Worm (Caenorhabditis elegans): ENCODE measurements around the gene tag-266.
A peak's percentile ranks its signal among the peaks of the same experiment; 100 is the strongest.
"Not testable (repeated sequence)": the region's sequence is repeated elsewhere in the genome, so short reads cannot be mapped to it uniquely, and the experiment has no call there.

tag-266 gene

ce11 chrIII:640198-640803 lies at the start of gene tag-266, which contains the start of gene tag-267:
TSS of gene tag-266 (minus strand) at chrIII:640226.
TSS of gene tag-267 (plus strand) at chrIII:640790.
- TF ChIP-seq tab-1 (GFP tag; IDR thresholded peaks at IDR 0.05) (no peak), flt-1 (GFP tag; IDR thresholded peaks at IDR 0.05) (peak; percentile 81; the same call in 1 of the 2 replicates), T22C8.4 (GFP tag; IDR thresholded peaks at IDR 0.05) (peak; percentile 57; the same call in 1 of the 2 replicates), ztf-29 (GFP tag; IDR thresholded peaks at IDR 0.05) (no peak), ztf-23 (GFP tag; IDR thresholded peaks at IDR 0.05) (peak; percentile 81), klf-2 (GFP tag; conservative IDR thresholded peaks at IDR 0.05) (peak; percentile 74), cog-1 (tag; optimal IDR thresholded peaks at IDR 0.05) (peak; percentile 94), med-1 (GFP tag; optimal IDR thresholded peaks at IDR 0.05; ENCODE audit: insufficient read depth) (no peak), ref-1 (GFP tag; conservative IDR thresholded peaks at IDR 0.05) (no peak)

ce11 chrIII:688869-689268 lies 48.8 kb upstream of the tag-266 start, which contains the start of gene elf-1:
TSS of gene elf-1 (plus strand) at chrIII:689169.
- TF ChIP-seq ref-1 (GFP tag; conservative IDR thresholded peaks at IDR 0.05); klf-2 (GFP tag; conservative IDR thresholded peaks at IDR 0.05); flt-1 (GFP tag; IDR thresholded peaks at IDR 0.05): not testable (repeated sequence)

ce11 chrIII:688083-688482 lies 48.1 kb upstream of the tag-266 start:
- TF ChIP-seq klf-2 (GFP tag; conservative IDR thresholded peaks at IDR 0.05) (no peak), ztf-23 (GFP tag; IDR thresholded peaks at IDR 0.05) (no peak), T22C8.4 (GFP tag; IDR thresholded peaks at IDR 0.05) (no peak), cog-1 (tag; optimal IDR thresholded peaks at IDR 0.05) (no peak), tab-1 (GFP tag; IDR thresholded peaks at IDR 0.05) (no peak), med-1 (GFP tag; optimal IDR thresholded peaks at IDR 0.05; ENCODE audit: insufficient read depth) (no peak), ref-1 (GFP tag; conservative IDR thresholded peaks at IDR 0.05) (no peak), ztf-29 (GFP tag; IDR thresholded peaks at IDR 0.05) (no peak), flt-1 (GFP tag; IDR thresholded peaks at IDR 0.05) (no peak)

ce11 chrIII:683318-683717 lies 43.3 kb upstream of the tag-266 start, which contains the start of gene W02B3.4:
TSS of gene W02B3.4 (minus strand) at chrIII:683418.
- TF ChIP-seq cog-1 (tag; optimal IDR thresholded peaks at IDR 0.05) (no peak), flt-1 (GFP tag; IDR thresholded peaks at IDR 0.05) (no peak), ztf-29 (GFP tag; IDR thresholded peaks at IDR 0.05) (no peak), tab-1 (GFP tag; IDR thresholded peaks at IDR 0.05) (no peak), ztf-23 (GFP tag; IDR thresholded peaks at IDR 0.05) (no peak), med-1 (GFP tag; optimal IDR thresholded peaks at IDR 0.05; ENCODE audit: insufficient read depth) (no peak)

- TF ChIP-seq cog-1 (tag; optimal IDR thresholded peaks at IDR 0.05) (no peak), klf-2 (GFP tag; conservative IDR thresholded peaks at IDR 0.05) (no peak), ztf-29 (GFP tag; IDR thresholded peaks at IDR 0.05) (no peak), ztf-23 (GFP tag; IDR thresholded peaks at IDR 0.05) (no peak), flt-1 (GFP tag; IDR thresholded peaks at IDR 0.05) (no peak), med-1 (GFP tag; optimal IDR thresholded peaks at IDR 0.05; ENCODE audit: insufficient read depth) (no peak), ref-1 (GFP tag; conservative IDR thresholded peaks at IDR 0.05) (no peak), tab-1 (GFP tag; IDR thresholded peaks at IDR 0.05) (no peak), T22C8.4 (GFP tag; IDR thresholded peaks at IDR 0.05) (no peak)
These were observed 35.8 kb upstream of the tag-266 start, which contains the start of gene grk-2 for ce11 chrIII:675822-676221. TSS of gene grk-2 (plus strand) at chrIII:676122.

ce11 chrIII:675413-675812 lies 35.4 kb upstream of the tag-266 start:
- TF ChIP-seq ref-1 (GFP tag; conservative IDR thresholded peaks at IDR 0.05) (no peak), tab-1 (GFP tag; IDR thresholded peaks at IDR 0.05) (no peak), T22C8.4 (GFP tag; IDR thresholded peaks at IDR 0.05) (no peak), flt-1 (GFP tag; IDR thresholded peaks at IDR 0.05) (no peak), ztf-23 (GFP tag; IDR thresholded peaks at IDR 0.05) (no peak), ztf-29 (GFP tag; IDR thresholded peaks at IDR 0.05) (no peak), med-1 (GFP tag; optimal IDR thresholded peaks at IDR 0.05; ENCODE audit: insufficient read depth) (no peak), cog-1 (tag; optimal IDR thresholded peaks at IDR 0.05) (no peak), klf-2 (GFP tag; conservative IDR thresholded peaks at IDR 0.05) (no peak)

- TF ChIP-seq T22C8.4 (GFP tag; IDR thresholded peaks at IDR 0.05) (0 out of 2 replicates have a peak, but pooled peaks have one; percentile 11), tab-1 (GFP tag; IDR thresholded peaks at IDR 0.05) (no peak)
These were observed 31.0 kb upstream of the tag-266 start for ce11 chrIII:670994-671393.

ce11 chrIII:668303-668893 lies 28.4 kb upstream of the tag-266 start, which contains the start of gene W02B3.3:
TSS of gene W02B3.3 (minus strand) at chrIII:668433.
- TF ChIP-seq ztf-23 (GFP tag; IDR thresholded peaks at IDR 0.05) (0 out of 2 replicates have a peak, but pooled peaks have one; percentile 46), ztf-29 (GFP tag; IDR thresholded peaks at IDR 0.05) (no peak), tab-1 (GFP tag; IDR thresholded peaks at IDR 0.05) (no peak), flt-1 (GFP tag; IDR thresholded peaks at IDR 0.05) (no peak), med-1 (GFP tag; optimal IDR thresholded peaks at IDR 0.05; ENCODE audit: insufficient read depth) (no peak), T22C8.4 (GFP tag; IDR thresholded peaks at IDR 0.05) (no peak), cog-1 (tag; optimal IDR thresholded peaks at IDR 0.05) (peak; percentile 42), klf-2 (GFP tag; conservative IDR thresholded peaks at IDR 0.05) (no peak), ref-1 (GFP tag; conservative IDR thresholded peaks at IDR 0.05) (no peak)

- TF ChIP-seq ztf-29 (GFP tag; IDR thresholded peaks at IDR 0.05) (no peak), ref-1 (GFP tag; conservative IDR thresholded peaks at IDR 0.05) (no peak), flt-1 (GFP tag; IDR thresholded peaks at IDR 0.05) (no peak), med-1 (GFP tag; optimal IDR thresholded peaks at IDR 0.05; ENCODE audit: insufficient read depth) (no peak), tab-1 (GFP tag; IDR thresholded peaks at IDR 0.05) (no peak), cog-1 (tag; optimal IDR thresholded peaks at IDR 0.05) (no peak), klf-2 (GFP tag; conservative IDR thresholded peaks at IDR 0.05) (no peak), ztf-23 (GFP tag; IDR thresholded peaks at IDR 0.05) (no peak), T22C8.4 (GFP tag; IDR thresholded peaks at IDR 0.05) (no peak)
These were observed 25.2 kb upstream of the tag-266 start, which contains the start of gene C09F5.3 for ce11 chrIII:665173-665757. TSS of gene C09F5.3 (minus strand) at chrIII:665266.
